Worm (Caenorhabditis elegans) whole organism, L2 larva: ENCODE results near the gene srh-220.

Experiments used
- C34F6.9 ChIP-seq: fragments of 150-350 bp; optimal IDR thresholded peaks from 2 replicates; lab custom pipeline; 2014; ENCODE audit warnings: missing biosample characterization, missing genetic modification characterization
- F13H6.1 ChIP-seq: sonication (generic microtip); optimal IDR thresholded peaks from 2 replicates; lab custom pipeline; 2016; ENCODE audit warnings: missing genetic modification characterization, missing compliant biosample characterization
- Y55F3AM.14 ChIP-seq: fragments of 200-800 bp; sonication (Bioruptor generic); optimal IDR thresholded peaks from 2 replicates; lab custom pipeline; 2018; ENCODE audit warnings: mild to moderate bottlenecking, missing genetic modification characterization, missing compliant biosample characterization
- ZK546.5 ChIP-seq: sonication (generic microtip); optimal IDR thresholded peaks from 2 replicates; lab custom pipeline; 2017; ENCODE audit warnings: missing biosample characterization, missing genetic modification characterization
- alr-1 ChIP-seq: fragments of 150-350 bp; optimal IDR thresholded peaks from 2 replicates; lab custom pipeline; 2014; ENCODE audit warnings: missing biosample characterization, missing genetic modification characterization
- aly-2 ChIP-seq: fragments of 150-350 bp; optimal IDR thresholded peaks from 2 replicates; lab custom pipeline; 2014; ENCODE audit warnings: missing biosample characterization, missing genetic modification characterization
- blmp-1 ChIP-seq: sonication (generic microtip); optimal IDR thresholded peaks from 2 replicates; lab custom pipeline; 2017; ENCODE audit warnings: missing genetic modification characterization, mild to moderate bottlenecking, missing compliant biosample characterization, antibody characterized with exemption, moderate library complexity; ENCODE audit not compliant: insufficient read depth
- ceh-82 ChIP-seq: fragments of 150-350 bp; optimal IDR thresholded peaks from 2 replicates; lab custom pipeline; 2014; ENCODE audit warnings: missing biosample characterization, missing genetic modification characterization
- crh-2 ChIP-seq: sonication (generic microtip); optimal IDR thresholded peaks from 2 replicates; lab custom pipeline; 2017; ENCODE audit warnings: missing biosample characterization, missing genetic modification characterization
- dmd-4 ChIP-seq: sonication (generic microtip); optimal IDR thresholded peaks from 2 replicates; lab custom pipeline; 2017; ENCODE audit warnings: missing biosample characterization, missing genetic modification characterization
- elt-1 ChIP-seq: fragments of 150-350 bp; optimal IDR thresholded peaks from 2 replicates; lab custom pipeline; 2014; ENCODE audit warnings: missing biosample characterization, missing genetic modification characterization
- elt-3 ChIP-seq: sonication (generic microtip); optimal IDR thresholded peaks from 2 replicates; lab custom pipeline; 2017; ENCODE audit warnings: missing biosample characterization, missing genetic modification characterization
- fos-1 ChIP-seq: fragments of 150-350 bp; optimal IDR thresholded peaks from 2 replicates; lab custom pipeline; 2014; ENCODE audit warnings: missing biosample characterization, missing genetic modification characterization
- lin-11 ChIP-seq: fragments of 150-350 bp; sonication (generic microtip); optimal IDR thresholded peaks from 2 replicates; lab custom pipeline; 2014; ENCODE audit warnings: missing biosample characterization, missing genetic modification characterization, inconsistent platforms, mixed read lengths
- lin-13 ChIP-seq: fragments of 150-350 bp; optimal IDR thresholded peaks from 2 replicates; lab custom pipeline; 2014; ENCODE audit warnings: missing biosample characterization, missing genetic modification reagents, missing genetic modification characterization
- lin-39 ChIP-seq: fragments of 150-350 bp; optimal IDR thresholded peaks from 2 replicates; lab custom pipeline; 2014; ENCODE audit warnings: missing biosample characterization, missing genetic modification reagents, missing genetic modification characterization
- lsy-2 ChIP-seq, 2 experiments: fragments of 150-350 bp in 1 of 2; sonication (generic microtip) in 1 of 2; optimal IDR thresholded peaks; 2 replicates each; lab custom pipeline; 2014 to 2017; ENCODE audit warnings: missing biosample characterization in 2 of 2, missing genetic modification characterization in 2 of 2
- mab-5 ChIP-seq: fragments of 150-350 bp; optimal IDR thresholded peaks from 2 replicates; lab custom pipeline; 2014; ENCODE audit warnings: missing biosample characterization, missing genetic modification characterization
- mdl-1 ChIP-seq, 2 experiments: fragments of 150-350 bp in 1 of 2; sonication (generic microtip) in 1 of 2; optimal IDR thresholded peaks; 2 replicates each; lab custom pipeline; 2017; ENCODE audit warnings: missing biosample characterization in 2 of 2, missing genetic modification characterization in 2 of 2
- nhr-10 ChIP-seq: sonication (generic microtip); optimal IDR thresholded peaks from 2 replicates; lab custom pipeline; 2017; ENCODE audit warnings: missing biosample characterization, missing genetic modification characterization
- nhr-11 ChIP-seq: fragments of 150-350 bp; optimal IDR thresholded peaks from 2 replicates; lab custom pipeline; 2014; ENCODE audit warnings: missing biosample characterization, missing genetic modification characterization
- nhr-12 ChIP-seq: fragments of 150-350 bp; optimal IDR thresholded peaks from 2 replicates; lab custom pipeline; 2014; ENCODE audit warnings: missing biosample characterization, missing genetic modification characterization
- nhr-21 ChIP-seq: fragments of 150-350 bp; optimal IDR thresholded peaks from 2 replicates; lab custom pipeline; 2014; ENCODE audit warnings: missing biosample characterization, missing genetic modification characterization
- nhr-23 ChIP-seq: fragments of 150-350 bp; optimal IDR thresholded peaks from 2 replicates; lab custom pipeline; 2014; ENCODE audit warnings: missing biosample characterization, missing genetic modification reagents, missing genetic modification characterization
- nhr-237 ChIP-seq: fragments of 150-350 bp; optimal IDR thresholded peaks from 2 replicates; lab custom pipeline; 2014; ENCODE audit warnings: missing biosample characterization, missing genetic modification characterization
- nhr-6 ChIP-seq: fragments of 150-350 bp; optimal IDR thresholded peaks from 2 replicates; lab custom pipeline; 2014; ENCODE audit warnings: missing biosample characterization, missing genetic modification characterization
- nhr-77 ChIP-seq: fragments of 150-350 bp; optimal IDR thresholded peaks from 2 replicates; lab custom pipeline; 2014; ENCODE audit warnings: missing biosample characterization, missing genetic modification characterization
- peb-1 ChIP-seq: fragments of 150-350 bp; optimal IDR thresholded peaks from 2 replicates; lab custom pipeline; 2014; ENCODE audit warnings: missing biosample characterization, missing genetic modification characterization
- sma-3 ChIP-seq: sonication (generic microtip); optimal IDR thresholded peaks from 2 replicates; lab custom pipeline; 2016; ENCODE audit warnings: missing genetic modification reagents, missing genetic modification characterization, missing compliant biosample characterization
- sma-9 ChIP-seq, 2 experiments: fragments of 150-350 bp in 1 of 2; sonication (generic microtip) in 1 of 2; optimal IDR thresholded peaks; 2 replicates each; lab custom pipeline; 2014 to 2016; ENCODE audit warnings: missing genetic modification characterization in 2 of 2, mild to moderate bottlenecking in 1 of 2, missing biosample characterization in 1 of 2, missing compliant biosample characterization in 1 of 2, missing genetic modification reagents in 1 of 2, moderate library complexity in 1 of 2
- unc-39 ChIP-seq: fragments of 150-350 bp; optimal IDR thresholded peaks from 2 replicates; lab custom pipeline; 2014; ENCODE audit warnings: missing biosample characterization, missing genetic modification characterization
- unc-55 ChIP-seq: fragments of 150-350 bp; sonication (generic microtip); optimal IDR thresholded peaks from 3 replicates; lab custom pipeline; 2014; ENCODE audit warnings: missing biosample characterization, missing genetic modification reagents, missing genetic modification characterization
- unc-62 ChIP-seq: fragments of 150-350 bp; optimal IDR thresholded peaks from 2 replicates; lab custom pipeline; 2014; ENCODE audit warnings: missing biosample characterization, missing genetic modification reagents, missing genetic modification characterization
- ztf-1 ChIP-seq: fragments of 200-800 bp; sonication (Bioruptor generic); conservative IDR thresholded peaks from 2 replicates; pipeline ENCODE4 v1.3.6; 2022; ENCODE audit warnings: missing genetic modification characterization, missing compliant biosample characterization
- ztf-11 ChIP-seq: sonication (generic microtip); optimal IDR thresholded peaks from 2 replicates; lab custom pipeline; 2017; ENCODE audit warnings: missing biosample characterization, missing genetic modification characterization

srh-220 gene

ce11 chrIV:3981601-3982000 is 3.8 kb upstream of the srh-220 start, which contains the start of gene srh-223:
Gene srh-223 (plus strand): TSS chrIV:3981901.
- TF ChIP-seq sma-3 (GFP tag; lab: Kevin White, UChicago) (no peak), alr-1 (tag; lab: Kevin White, UChicago) (no peak), aly-2 (no peak), Y55F3AM.14 (no peak), ztf-11 (no peak), nhr-12 (tag; lab: Kevin White, UChicago) (no peak), unc-62 (GFP tag; lab: Kevin White, UChicago) (no peak), dmd-4 (tag; lab: Kevin White, UChicago) (no peak), peb-1 (no peak), ZK546.5 (tag; lab: Kevin White, UChicago) (no peak), elt-3 (no peak), C34F6.9 (tag; lab: Kevin White, UChicago) (no peak), nhr-21 (tag; lab: Kevin White, UChicago) (no peak), blmp-1 (tag; lab: Kevin White, UChicago) (no peak), nhr-10 (tag; lab: Kevin White, UChicago) (no peak), lin-13 (GFP tag; lab: Kevin White, UChicago) (no peak), nhr-23 (tag; lab: Kevin White, UChicago) (no peak), lin-11 (tag; lab: Kevin White, UChicago) (no peak), mdl-1 (tag; optimal IDR thresholded peaks at IDR 0.05; lab: Kevin White, UChicago) (no peak)

DNA sequence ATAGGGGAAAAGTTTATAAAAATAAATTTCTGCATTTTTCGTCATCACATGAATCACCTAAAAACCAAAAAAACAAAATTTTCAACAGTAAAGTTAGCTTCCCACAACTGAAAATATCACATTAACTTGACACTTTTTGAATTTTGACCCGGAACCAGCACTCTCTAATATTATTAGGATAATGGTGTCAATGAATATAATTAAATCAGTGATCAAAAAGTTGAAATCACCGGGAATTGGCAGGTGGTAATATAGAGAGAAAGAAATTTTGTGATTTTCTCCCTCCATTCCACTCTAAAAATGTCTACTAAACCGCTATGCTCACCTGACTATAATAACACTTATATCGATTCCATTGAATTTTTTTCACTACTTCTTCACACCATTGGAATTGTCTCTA is 1.7 kb upstream of the srh-220 start, which contains the start of gene srh-222:
srh-222 (plus strand) TSS at position 301 of the 400 bp plus-strand sequence.
- TF ChIP-seq nhr-23 (tag; lab: Kevin White, UChicago): no peak
- TF ChIP-seq fos-1 (tag; lab: Kevin White, UChicago): no peak
- TF ChIP-seq mab-5 (tag; lab: Kevin White, UChicago): no peak
- TF ChIP-seq dmd-4 (tag; lab: Kevin White, UChicago): no peak
- no peak for TF ChIP-seq F13H6.1
- TF ChIP-seq lsy-2 (tag; optimal IDR thresholded peaks at IDR 0.05; lab: Kevin White, UChicago): no peak
- TF ChIP-seq nhr-12 (tag; lab: Kevin White, UChicago): no peak
- TF ChIP-seq nhr-11 (tag; lab: Kevin White, UChicago): no peak
- no peak for TF ChIP-seq ztf-1
- no peak for TF ChIP-seq elt-1 (tag; lab: Kevin White, UChicago)

DNA sequence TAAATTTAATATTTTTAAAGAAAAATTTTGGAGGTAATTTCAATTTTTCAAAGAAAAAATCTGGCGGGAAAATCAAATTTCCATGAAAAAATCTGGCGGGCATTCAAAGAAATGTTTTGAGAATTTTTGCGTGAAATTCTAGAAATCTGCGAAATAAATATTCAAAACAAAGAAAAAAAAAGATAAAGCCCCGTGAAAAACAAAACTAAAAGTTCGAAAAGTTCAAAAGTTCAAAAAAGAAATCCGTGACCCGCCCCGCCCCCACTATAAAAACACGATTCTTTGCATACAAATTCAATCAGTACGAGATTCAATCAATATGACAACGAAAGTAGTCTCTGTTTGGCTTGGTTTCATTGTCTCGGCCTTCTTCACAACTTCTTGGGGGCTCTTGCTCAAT is 4.8 kb downstream of the srh-220 start, which contains the start of gene clec-79:
clec-79 (plus strand) TSS at position 301 of the 400 bp plus-strand sequence.
- TF ChIP-seq ztf-1 (no peak), nhr-21 (tag; lab: Kevin White, UChicago) (no peak), nhr-23 (tag; lab: Kevin White, UChicago) (no peak), nhr-77 (tag; lab: Kevin White, UChicago) (no peak), lin-39 (tag; lab: Kevin White, UChicago) (no peak), unc-55 (GFP tag; lab: Kevin White, UChicago) (no peak), nhr-11 (tag; lab: Kevin White, UChicago) (no peak), nhr-6 (tag; lab: Kevin White, UChicago) (no peak), crh-2 (tag; lab: Kevin White, UChicago) (no peak), ceh-82 (tag; lab: Kevin White, UChicago) (no peak), lin-13 (GFP tag; lab: Kevin White, UChicago) (no peak), nhr-12 (tag; lab: Kevin White, UChicago) (no peak), nhr-10 (tag; lab: Kevin White, UChicago) (no peak), elt-1 (tag; lab: Kevin White, UChicago) (no peak), elt-3 (no peak), ZK546.5 (tag; lab: Kevin White, UChicago) (no peak), blmp-1 (tag; lab: Kevin White, UChicago) (no peak), nhr-237 (tag; lab: Kevin White, UChicago) (no peak), unc-39 (tag; lab: Kevin White, UChicago) (no peak), C34F6.9 (tag; lab: Kevin White, UChicago) (no peak)

DNA sequence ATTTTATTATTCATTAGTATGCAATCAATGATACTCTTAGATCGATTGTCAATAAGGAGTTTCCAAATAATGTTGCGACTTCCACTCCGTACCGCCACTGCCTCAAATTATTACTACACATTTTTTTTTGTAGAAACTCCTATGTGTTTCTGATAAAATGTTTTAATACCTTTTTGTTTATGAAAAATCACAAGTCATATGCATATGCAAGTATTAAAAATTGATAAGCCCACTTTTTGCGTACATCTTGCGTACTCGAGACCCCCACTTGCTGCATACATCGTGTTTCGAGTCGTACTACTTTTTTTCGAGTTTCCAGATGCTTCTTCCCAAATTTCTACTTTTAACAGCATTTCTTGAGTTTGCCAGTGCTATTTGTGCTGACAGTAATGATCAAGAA is 12.8 kb downstream of the srh-220 start, which contains the start of gene clec-76:
clec-76 (plus strand) TSS at position 234 of the 400 bp plus-strand sequence.
- TF ChIP-seq unc-62 (GFP tag; lab: Kevin White, UChicago): no peak
- no peak for TF ChIP-seq mab-5 (tag; lab: Kevin White, UChicago)
- TF ChIP-seq fos-1 (tag; lab: Kevin White, UChicago): peak; percentile 41
- TF ChIP-seq sma-9 (GFP tag; optimal IDR thresholded peaks at IDR 0.05; lab: Kevin White, UChicago): peak; percentile 52
- TF ChIP-seq sma-9 (tag; optimal IDR thresholded peaks at IDR 0.05; lab: Kevin White, UChicago): no peak
